Worm (Caenorhabditis elegans): Measurements from ENCODE around the gene ncl-1.

DNA sequence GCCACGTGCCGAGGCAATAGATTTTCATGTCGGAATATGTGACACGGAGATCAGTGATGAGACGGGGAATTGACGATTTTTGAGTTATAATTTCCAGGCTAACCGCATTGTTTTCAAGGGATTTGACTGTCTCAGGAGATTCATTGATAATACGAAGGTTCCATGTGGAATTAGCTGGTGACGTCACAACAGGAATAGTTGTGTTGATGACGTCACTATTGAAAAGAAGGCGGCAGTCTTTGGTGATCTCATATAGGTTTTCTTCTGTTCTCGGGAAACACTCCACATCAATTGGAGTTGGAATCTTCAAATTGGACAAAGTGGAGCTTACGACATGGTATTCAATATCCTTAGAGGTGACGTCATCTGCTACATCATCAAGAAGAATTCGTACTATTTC is 23.7 kb downstream of the ncl-1 start:
- TF ChIP-seq ceh-62 (tag; optimal IDR thresholded peaks at IDR 0.05) = no peak
- no peak for TF ChIP-seq hmg-1.1 (GFP tag; IDR thresholded peaks at IDR 0.05)
- no peak for TF ChIP-seq dmd-9 (GFP tag; IDR thresholded peaks at IDR 0.05)
- TF ChIP-seq nhr-25 (tag; optimal IDR thresholded peaks at IDR 0.05; ENCODE audit: borderline replicate concordance, insufficient read depth) = no peak
- no peak for TF ChIP-seq unc-62 (GFP tag; optimal IDR thresholded peaks at IDR 0.05 in 1 of 2)
- TF ChIP-seq unc-62 (tag; optimal IDR thresholded peaks at IDR 0.05) = no peak
- TF ChIP-seq ztf-11 (tag; optimal IDR thresholded peaks at IDR 0.05) = no peak
- TF ChIP-seq ceh-82 (tag; optimal IDR thresholded peaks at IDR 0.05) = no peak
- TF ChIP-seq mep-1 (tag; optimal IDR thresholded peaks at IDR 0.05) = no peak
- TF ChIP-seq mes-2 (tag; optimal IDR thresholded peaks at IDR 0.05; ENCODE audit: poor library complexity, severe bottlenecking) = no peak
- no peak for TF ChIP-seq egl-27 (tag; optimal IDR thresholded peaks at IDR 0.05)
- no peak for TF ChIP-seq fos-1 (tag; optimal IDR thresholded peaks at IDR 0.05)
- TF ChIP-seq R02D3.7 (tag; optimal IDR thresholded peaks at IDR 0.05) = no peak
- TF ChIP-seq zfp-2 (tag; optimal IDR thresholded peaks at IDR 0.05) = no peak

Data from whole organism, L4 larva.